Worm (Caenorhabditis elegans): ENCODE results near the gene ZK892.5.

ce11 chrII:10010914-10011313, 2.9 kb downstream of the ZK892.5 start:
- TF ChIP-seq lin-15B (tag; optimal IDR thresholded peaks at IDR 0.05) (no peak), ceh-9 (tag; optimal IDR thresholded peaks at IDR 0.05) (no peak), zag-1 (tag; optimal IDR thresholded peaks at IDR 0.05) (no peak), ceh-82 (tag; optimal IDR thresholded peaks at IDR 0.05) (no peak), nhr-12 (tag; optimal IDR thresholded peaks at IDR 0.05) (no peak)

Measured in whole organism, L3 larva.